Fruit fly (Drosophila melanogaster) whole organism, embryonic: Measurements from ENCODE around the gene MsrA.

Experiments
- CG10209 ChIP-seq: fragments of 200-800 bp; sonication (Bioruptor generic); optimal IDR thresholded peaks from 3 replicates; lab custom pipeline; 2017; ENCODE audit warnings: missing biosample characterization, mild to moderate bottlenecking, missing genetic modification characterization, missing genetic modification reagents
- CG10462 ChIP-seq: fragments of 200-800 bp; sonication (Bioruptor generic); optimal IDR thresholded peaks from 2 replicates; lab custom pipeline; 2016; ENCODE audit warnings: missing biosample characterization, missing genetic modification characterization
- CG14441 ChIP-seq: fragments of 200-800 bp; sonication (Bioruptor generic); IDR thresholded peaks from 2 replicates; pipeline ENCODE4 v1.3.6; 2022; ENCODE audit warnings: missing biosample characterization, missing genetic modification characterization
- CG1647 ChIP-seq: fragments of 200-800 bp; sonication (Bioruptor generic); optimal IDR thresholded peaks from 3 replicates; lab custom pipeline; 2016; ENCODE audit warnings: missing biosample characterization, missing genetic modification characterization
- CG16813 ChIP-seq: fragments of 200-800 bp; sonication (Bioruptor generic); IDR thresholded peaks from 3 replicates; pipeline ENCODE4 v1.3.6; 2022; ENCODE audit warnings: missing biosample characterization, missing genetic modification characterization; ENCODE audit not compliant: partially characterized antibody
- CG2199 ChIP-seq: fragments of 200-800 bp; sonication (Bioruptor generic); IDR thresholded peaks from 3 replicates; pipeline ENCODE4 v1.3.6; 2022; ENCODE audit warnings: missing biosample characterization, missing genetic modification characterization
- CG31388 ChIP-seq: fragments of 200-800 bp; sonication (Bioruptor generic); optimal IDR thresholded peaks from 2 replicates; lab custom pipeline; 2016; ENCODE audit warnings: missing biosample characterization, missing genetic modification characterization
- CG3163 ChIP-seq: fragments of 200-800 bp; sonication (Bioruptor generic); optimal IDR thresholded peaks from 3 replicates; lab custom pipeline; 2016; ENCODE audit warnings: missing biosample characterization, missing genetic modification characterization
- CG3281 ChIP-seq: fragments of 200-800 bp; sonication (Bioruptor generic); optimal IDR thresholded peaks from 3 replicates; lab custom pipeline; 2017; ENCODE audit warnings: missing biosample characterization, mild to moderate bottlenecking, missing genetic modification characterization
- CG3407 ChIP-seq: fragments of 200-800 bp; sonication (Bioruptor generic); optimal IDR thresholded peaks from 2 replicates; lab custom pipeline; 2018; ENCODE audit warnings: missing biosample characterization, mild to moderate bottlenecking, missing genetic modification characterization
- CG4854 ChIP-seq: fragments of 200-800 bp; sonication (Bioruptor generic); optimal IDR thresholded peaks from 2 replicates; lab custom pipeline; 2016; ENCODE audit warnings: missing biosample characterization, missing genetic modification characterization, inconsistent platforms
- CG7372 ChIP-seq: fragments of 200-800 bp; sonication (Bioruptor generic); IDR thresholded peaks from 2 replicates; pipeline ENCODE4 v1.3.6; 2022; ENCODE audit warnings: missing biosample characterization, missing genetic modification characterization
- Chrac-16 ChIP-seq: fragments of 200-800 bp; sonication (Bioruptor generic); optimal IDR thresholded peaks from 3 replicates; lab custom pipeline; 2016; ENCODE audit warnings: missing biosample characterization, missing genetic modification characterization
- Doc3 ChIP-seq: fragments of 200-800 bp; sonication (Bioruptor generic); IDR thresholded peaks from 3 replicates; pipeline ENCODE4 v1.3.6; 2022; ENCODE audit warnings: missing biosample characterization, missing genetic modification characterization; ENCODE audit not compliant: partially characterized antibody
- GATAe ChIP-seq: fragments of 200-800 bp; sonication (Bioruptor generic); conservative IDR thresholded peaks from 2 replicates; pipeline ENCODE4 v1.3.6; 2022; ENCODE audit warnings: missing biosample characterization, missing genetic modification characterization
- H15 ChIP-seq: fragments of 200-800 bp; sonication (Bioruptor generic); IDR thresholded peaks from 3 replicates; pipeline ENCODE4 v1.3.6; 2022; ENCODE audit warnings: missing biosample characterization, missing genetic modification characterization
- H2.0 ChIP-seq: fragments of 200-800 bp; sonication (Bioruptor generic); IDR thresholded peaks from 2 replicates; pipeline ENCODE4 v1.3.6; 2022; ENCODE audit warnings: missing biosample characterization, missing genetic modification characterization
- Hr39 ChIP-seq: fragments of >200 bp; optimal IDR thresholded peaks from 2 replicates; lab custom pipeline; 2017
- Hr78 ChIP-seq, 2 experiments: fragments of 200-800 bp in 1 of 2; fragments of >200 bp in 1 of 2; sonication (Bioruptor generic) in 1 of 2; optimal IDR thresholded peaks; 2 replicates each; lab custom pipeline; 2017 to 2019; ENCODE audit warnings: missing biosample characterization in 2 of 2, missing genetic modification characterization in 2 of 2, mild to moderate bottlenecking in 1 of 2, moderate library complexity in 1 of 2
- MTF-1 ChIP-seq: fragments of 200-800 bp; sonication (Bioruptor generic); optimal IDR thresholded peaks from 2 replicates; lab custom pipeline; 2018; ENCODE audit warnings: missing biosample characterization, mild to moderate bottlenecking, missing genetic modification characterization, borderline replicate concordance
- Opbp ChIP-seq: fragments of 200-800 bp; sonication (Bioruptor generic); IDR thresholded peaks from 3 replicates; pipeline ENCODE4 v1.3.6; 2022; ENCODE audit warnings: missing biosample characterization, missing genetic modification characterization; ENCODE audit not compliant: partially characterized antibody
- Pdp1 ChIP-seq, 2 experiments: fragments of 200-800 bp; sonication (Bioruptor generic); optimal IDR thresholded peaks; 3 replicates each; lab custom pipeline; 2016; ENCODE audit warnings: missing biosample characterization in 2 of 2, missing genetic modification characterization in 2 of 2, mild to moderate bottlenecking in 1 of 2, moderate library complexity in 1 of 2
- Six4 ChIP-seq: fragments of 200-800 bp; sonication (Bioruptor generic); optimal IDR thresholded peaks from 2 replicates; lab custom pipeline; 2016; ENCODE audit warnings: missing biosample characterization, missing genetic modification characterization
- Sox100B ChIP-seq: fragments of 200-800 bp; sonication (Bioruptor generic); optimal IDR thresholded peaks from 3 replicates; lab custom pipeline; 2018; ENCODE audit warnings: missing biosample characterization, mild to moderate bottlenecking, missing genetic modification characterization
- Xbp1 ChIP-seq: fragments of 200-800 bp; sonication (Bioruptor generic); optimal IDR thresholded peaks from 3 replicates; lab custom pipeline; 2016; ENCODE audit warnings: missing biosample characterization, mild to moderate bottlenecking, missing genetic modification characterization
- Xrp1 ChIP-seq: fragments of 200-800 bp; sonication (Bioruptor generic); IDR thresholded peaks from 2 replicates; pipeline ENCODE4 v1.3.6; 2022; ENCODE audit warnings: missing biosample characterization, missing genetic modification characterization
- ara ChIP-seq: fragments of 200-800 bp; sonication (Bioruptor generic); IDR thresholded peaks from 2 replicates; pipeline ENCODE4 v1.3.6; 2022; ENCODE audit warnings: missing biosample characterization, missing genetic modification characterization
- bbx ChIP-seq: fragments of 200-800 bp; sonication (Bioruptor generic); IDR thresholded peaks from 2 replicates; pipeline ENCODE4 v1.3.6; 2022; ENCODE audit warnings: missing biosample characterization, missing genetic modification characterization; ENCODE audit not compliant: partially characterized antibody
- chm ChIP-seq: fragments of 200-800 bp; sonication (Bioruptor generic); IDR thresholded peaks from 2 replicates; pipeline ENCODE4 v1.3.6; 2022; ENCODE audit warnings: missing biosample characterization, missing genetic modification characterization
- crc ChIP-seq: fragments of 200-800 bp; sonication (Bioruptor generic); optimal IDR thresholded peaks from 2 replicates; lab custom pipeline; 2016; ENCODE audit warnings: missing biosample characterization, missing genetic modification characterization
- crol ChIP-seq: fragments of 200-800 bp; sonication (Bioruptor generic); IDR thresholded peaks from 2 replicates; pipeline ENCODE4 v1.3.6; 2022; ENCODE audit warnings: missing biosample characterization, missing genetic modification characterization
- crp ChIP-seq, 2 experiments: fragments of 200-800 bp; sonication (Bioruptor generic); optimal IDR thresholded peaks; 2 replicates in 1 of 2; 3 replicates in 1 of 2; lab custom pipeline; 2017; ENCODE audit warnings: missing biosample characterization in 2 of 2, missing genetic modification characterization in 2 of 2, mild to moderate bottlenecking in 1 of 2, moderate library complexity in 1 of 2
- cwo ChIP-seq: fragments of 200-800 bp; sonication (Bioruptor generic); optimal IDR thresholded peaks from 3 replicates; lab custom pipeline; 2017; ENCODE audit warnings: missing biosample characterization, missing genetic modification characterization, mild to moderate bottlenecking, moderate library complexity, missing genetic modification reagents
- disco-r ChIP-seq: fragments of 200-800 bp; sonication (Bioruptor generic); optimal IDR thresholded peaks from 2 replicates; lab custom pipeline; 2016; ENCODE audit warnings: missing biosample characterization, missing genetic modification characterization
- dm ChIP-seq: fragments of 200-800 bp; sonication (Bioruptor generic); optimal IDR thresholded peaks from 3 replicates; lab custom pipeline; 2016; ENCODE audit warnings: missing biosample characterization, missing genetic modification characterization
- dmrt11E ChIP-seq: fragments of 200-800 bp; sonication (Bioruptor generic); optimal IDR thresholded peaks from 3 replicates; lab custom pipeline; 2018; ENCODE audit warnings: missing biosample characterization, mild to moderate bottlenecking, missing genetic modification characterization, moderate library complexity
- fd3F ChIP-seq: fragments of 200-800 bp; sonication (Bioruptor generic); optimal IDR thresholded peaks from 2 replicates; lab custom pipeline; 2018; ENCODE audit warnings: missing biosample characterization, mild to moderate bottlenecking, missing genetic modification characterization, moderate library complexity
- grau ChIP-seq: fragments of 200-800 bp; optimal IDR thresholded peaks from 3 replicates; lab custom pipeline; 2019; ENCODE audit warnings: missing biosample characterization, mild to moderate bottlenecking, missing genetic modification characterization, moderate library complexity
- inv ChIP-seq: fragments of 200-800 bp; sonication (Bioruptor generic); IDR thresholded peaks from 2 replicates; pipeline ENCODE4 v1.3.6; 2022; ENCODE audit warnings: missing biosample characterization, missing genetic modification characterization; ENCODE audit not compliant: partially characterized antibody
- ken ChIP-seq: fragments of 200-800 bp; sonication (Bioruptor generic); IDR thresholded peaks from 3 replicates; pipeline ENCODE4 v1.3.6; 2022; ENCODE audit warnings: missing biosample characterization, missing genetic modification characterization
- kni ChIP-seq: fragments of 200-800 bp; sonication (Bioruptor generic); optimal IDR thresholded peaks from 3 replicates; lab custom pipeline; 2017; ENCODE audit warnings: mild to moderate bottlenecking, missing biosample characterization, missing genetic modification reagents, missing genetic modification characterization
- otp ChIP-seq: fragments of 200-800 bp; sonication (Bioruptor generic); IDR thresholded peaks from 3 replicates; pipeline ENCODE4, ENCODE4 v1.3.6; 2022; ENCODE audit warnings: missing biosample characterization, missing genetic modification characterization
- pros ChIP-seq: fragments of 200-800 bp; sonication (Bioruptor generic); optimal IDR thresholded peaks from 3 replicates; lab custom pipeline; 2019; ENCODE audit warnings: missing biosample characterization, mild to moderate bottlenecking, missing genetic modification characterization, moderate library complexity
- rib ChIP-seq: fragments of 200-800 bp; sonication (Bioruptor generic); IDR thresholded peaks from 2 replicates; pipeline ENCODE4 v1.3.6; 2022; ENCODE audit warnings: missing biosample characterization, missing genetic modification characterization
- sc ChIP-seq, 3 experiments: fragments of >200 bp in 2 of 3; fragments of 200-800 bp in 1 of 3; sonication (Bioruptor generic) in 1 of 3; optimal IDR thresholded peaks; 2 replicates in 2 of 3; 3 replicates in 1 of 3; lab custom pipeline; 2017; ENCODE audit warnings: mild to moderate bottlenecking in 1 of 3, missing biosample characterization in 1 of 3, missing genetic modification characterization in 1 of 3, missing genetic modification reagents in 1 of 3
- yki ChIP-seq: fragments of >200 bp; optimal IDR thresholded peaks from 3 replicates; lab custom pipeline; 2018
- z ChIP-seq: fragments of 200-800 bp; sonication (Bioruptor generic); IDR thresholded peaks from 3 replicates; pipeline ENCODE4 v1.3.6; 2022; ENCODE audit warnings: missing biosample characterization, missing genetic modification characterization

MsrA gene

dm6 chr3L:15507148-15507896 is 3.5 kb upstream of the MsrA start (continued):
- TF ChIP-seq bbx (peak; percentile 15; the same call in 1 of the 2 replicates), CG2199 (GFP tag; lab: Robert Waterston, UW) (0 out of 3 replicates have a peak, but pooled peaks have one; percentile 35), yki (lab: Kevin White, UChicago) (peak; percentile 66), CG14441 (GFP tag; lab: Robert Waterston, UW) (peak; percentile 9; the same call in 1 of the 2 replicates), Doc3 (GFP tag; lab: Robert Waterston, UW) (0 out of 3 replicates have a peak, but pooled peaks have one; percentile 11), Pdp1 (GFP tag; optimal IDR thresholded peaks at IDR 0.05; lab: Kevin White, UChicago) (peak in 1 of 2 experiments; percentile 90), ken (GFP tag; lab: Robert Waterston, UW) (no peak), cwo (GFP tag; lab: Kevin White, UChicago) (peak; percentile 15), dm (GFP tag; lab: Kevin White, UChicago) (peak; percentile 33), chm (0 out of 2 replicates have a peak, but pooled peaks have one; percentile 21), CG3163 (GFP tag; lab: Kevin White, UChicago) (peak; percentile 11), Xrp1 (GFP tag; lab: Robert Waterston, UW) (0 out of 2 replicates have a peak, but pooled peaks have one; percentile 4), pros (GFP tag; lab: Kevin White, UChicago) (peak; percentile 2), Opbp (GFP tag; lab: Robert Waterston, UW) (0 out of 3 replicates have a peak, but pooled peaks have one; percentile 10)
- TF ChIP-seq, all 482 proteins: peak for 22

DNA sequence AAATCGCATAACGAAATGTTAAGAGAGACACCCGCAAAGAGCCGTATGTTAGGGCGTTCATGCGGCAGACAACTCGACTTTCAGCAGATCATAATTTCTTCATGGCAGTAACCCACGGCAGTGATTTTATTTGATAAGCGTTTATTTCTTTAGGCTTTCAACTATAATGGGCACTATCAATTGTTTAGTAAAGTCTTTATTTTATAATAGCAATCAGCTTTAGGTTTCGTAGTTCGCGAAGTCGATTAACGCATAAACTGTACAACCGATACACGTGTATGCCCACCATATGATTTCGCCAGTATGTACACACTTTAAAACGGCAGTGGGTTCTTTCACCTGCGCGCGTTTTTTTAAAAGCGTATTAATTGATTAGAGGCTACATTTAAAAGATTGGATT is 2.6 kb upstream of the MsrA start, which contains the start of gene CG7841:
TSS of gene CG7841 (minus strand) at position 20 of the 400 bp plus-strand sequence.
- TF ChIP-seq H2.0 (GFP tag; lab: Robert Waterston, UW) (peak; percentile 92), sc (optimal IDR thresholded peaks at IDR 0.05; lab: Kevin White, UChicago) (no peak), sc (GFP tag; optimal IDR thresholded peaks at IDR 0.05; lab: Kevin White, UChicago) (peak; percentile 95), Hr78 (GFP tag; optimal IDR thresholded peaks at IDR 0.05; lab: Kevin White, UChicago) (peak in 1 of 2 experiments; percentile 90), CG31388 (GFP tag; lab: Kevin White, UChicago) (peak; percentile 89), fd3F (GFP tag; lab: Kevin White, UChicago) (peak; percentile 96), CG10462 (GFP tag; lab: Kevin White, UChicago) (peak; percentile 95), CG1647 (GFP tag; lab: Kevin White, UChicago) (peak; percentile 96), z (GFP tag; lab: Robert Waterston, UW) (peak; percentile 79), Hr39 (lab: Kevin White, UChicago) (no peak), crc (peak; percentile 97), CG4854 (peak; percentile 97), GATAe (no peak; the same call in 1 of the 2 replicates), CG3281 (GFP tag; lab: Kevin White, UChicago) (peak; percentile 99), otp (GFP tag; lab: Robert Waterston, UW) (peak; percentile 96), inv (GFP tag; lab: Robert Waterston, UW) (no peak), H15 (GFP tag; lab: Robert Waterston, UW) (no peak; the same call in 2 of the 3 replicates), crp (GFP tag; optimal IDR thresholded peaks at IDR 0.05; lab: Kevin White, UChicago) (peak; percentile 56 to 87), dmrt11E (tag; lab: Kevin White, UChicago) (peak; percentile 99), MTF-1 (GFP tag; lab: Kevin White, UChicago) (peak; percentile 97), grau (tag; lab: Kevin White, UChicago) (peak; percentile 98), Xbp1 (peak; percentile 97), crol (GFP tag; lab: Robert Waterston, UW) (peak; percentile 58; the same call in 1 of the 2 replicates), CG7372 (GFP tag; lab: Robert Waterston, UW) (peak; percentile 95), kni (GFP tag; lab: Kevin White, UChicago) (peak; percentile 96), CG16813 (GFP tag; lab: Robert Waterston, UW) (no peak), CG10209 (GFP tag; lab: Kevin White, UChicago) (peak; percentile 97), Chrac-16 (peak; percentile 96), rib (peak; percentile 95), CG3407 (GFP tag; lab: Kevin White, UChicago) (peak; percentile 95), ara (GFP tag; lab: Robert Waterston, UW) (peak; percentile 96), disco-r (peak; percentile 93), Six4 (peak; percentile 97), Sox100B (GFP tag; lab: Kevin White, UChicago) (peak; percentile 97)
